Fruit fly (Drosophila melanogaster) whole organism, embryonic: ENCODE data around the gene CG13949.

Experiments used
- Aef1 ChIP-seq: fragments of 200-800 bp; sonication (Bioruptor generic); IDR thresholded peaks from 3 replicates; pipeline ENCODE4 v1.3.6; 2022; ENCODE audit warnings: missing biosample characterization, missing genetic modification characterization
- CG12659 ChIP-seq: fragments of 200-800 bp; sonication (Bioruptor generic); optimal IDR thresholded peaks from 3 replicates; lab custom pipeline; 2017; ENCODE audit warnings: mild to moderate bottlenecking, missing biosample characterization, missing genetic modification reagents, missing genetic modification characterization
- CG13624 ChIP-seq: fragments of 200-800 bp; sonication (Bioruptor generic); optimal IDR thresholded peaks from 2 replicates; lab custom pipeline; 2016; ENCODE audit warnings: missing biosample characterization, missing genetic modification characterization
- CG13775 ChIP-seq: fragments of 200-800 bp; sonication (Bioruptor generic); optimal IDR thresholded peaks from 3 replicates; lab custom pipeline; 2017; ENCODE audit warnings: missing biosample characterization, mild to moderate bottlenecking, missing genetic modification characterization
- CG14441 ChIP-seq: fragments of 200-800 bp; sonication (Bioruptor generic); IDR thresholded peaks from 2 replicates; pipeline ENCODE4 v1.3.6; 2022; ENCODE audit warnings: missing biosample characterization, missing genetic modification characterization
- CG14710 ChIP-seq: fragments of 200-800 bp; sonication (Bioruptor generic); optimal IDR thresholded peaks from 3 replicates; lab custom pipeline; 2019; ENCODE audit warnings: missing biosample characterization, mild to moderate bottlenecking, missing genetic modification characterization, moderate library complexity
- CG15073 ChIP-seq: fragments of 200-800 bp; sonication (Bioruptor generic); optimal IDR thresholded peaks from 2 replicates; lab custom pipeline; 2016; ENCODE audit warnings: missing biosample characterization, missing genetic modification characterization
- CG16815 ChIP-seq: fragments of 200-800 bp; sonication (Bioruptor generic); optimal IDR thresholded peaks from 3 replicates; lab custom pipeline; 2017; ENCODE audit warnings: missing biosample characterization, mild to moderate bottlenecking, missing genetic modification characterization
- CG2116 ChIP-seq: fragments of 200-800 bp; sonication (Bioruptor generic); optimal IDR thresholded peaks from 3 replicates; lab custom pipeline; 2018; ENCODE audit warnings: missing biosample characterization, mild to moderate bottlenecking, missing genetic modification characterization
- CG3163 ChIP-seq: fragments of 200-800 bp; sonication (Bioruptor generic); optimal IDR thresholded peaks from 3 replicates; lab custom pipeline; 2016; ENCODE audit warnings: missing biosample characterization, missing genetic modification characterization
- CG32532 ChIP-seq: fragments of 200-800 bp; sonication (Bioruptor generic); IDR thresholded peaks from 2 replicates; pipeline ENCODE4 v1.3.6; 2022; ENCODE audit warnings: missing biosample characterization, missing genetic modification characterization
- CG32772 ChIP-seq: fragments of 200-800 bp; sonication (Bioruptor generic); IDR thresholded peaks from 2 replicates; pipeline ENCODE4 v1.3.6; 2022; ENCODE audit warnings: missing biosample characterization, missing genetic modification characterization
- CG34224 ChIP-seq: fragments of 200-800 bp; sonication (Bioruptor generic); IDR thresholded peaks from 3 replicates; pipeline ENCODE4 v1.3.6; 2022; ENCODE audit warnings: missing biosample characterization, missing genetic modification characterization; ENCODE audit not compliant: partially characterized antibody
- CG42726 ChIP-seq: fragments of 200-800 bp; sonication (Bioruptor generic); IDR thresholded peaks from 2 replicates; pipeline ENCODE4 v1.3.6; 2022; ENCODE audit warnings: missing biosample characterization, missing genetic modification characterization; ENCODE audit not compliant: partially characterized antibody
- CG5180 ChIP-seq: fragments of 200-800 bp; sonication (Bioruptor generic); optimal IDR thresholded peaks from 3 replicates; lab custom pipeline; 2017; ENCODE audit warnings: missing biosample characterization, missing genetic modification characterization, mild to moderate bottlenecking, moderate library complexity, missing genetic modification reagents
- CG7271 ChIP-seq: fragments of 200-800 bp; sonication (Bioruptor generic); optimal IDR thresholded peaks from 2 replicates; lab custom pipeline; 2018; ENCODE audit warnings: missing biosample characterization, mild to moderate bottlenecking, missing genetic modification characterization, moderate library complexity
- CG7372 ChIP-seq: fragments of 200-800 bp; sonication (Bioruptor generic); IDR thresholded peaks from 2 replicates; pipeline ENCODE4 v1.3.6; 2022; ENCODE audit warnings: missing biosample characterization, missing genetic modification characterization
- CG7745 ChIP-seq: fragments of 200-800 bp; sonication (Bioruptor generic); optimal IDR thresholded peaks from 2 replicates; lab custom pipeline; 2018; ENCODE audit warnings: missing biosample characterization, mild to moderate bottlenecking, missing genetic modification characterization, moderate library complexity
- CG9797 ChIP-seq: fragments of 200-800 bp; sonication (Bioruptor generic); optimal IDR thresholded peaks from 3 replicates; lab custom pipeline; 2018; ENCODE audit warnings: missing biosample characterization, mild to moderate bottlenecking, missing genetic modification characterization
- Dref ChIP-seq: fragments of 200-800 bp; sonication (Bioruptor generic); IDR thresholded peaks from 2 replicates; pipeline ENCODE4 v1.3.6; 2022; ENCODE audit warnings: missing biosample characterization, missing genetic modification characterization
- Ets97D ChIP-seq: fragments of 200-800 bp; sonication (Bioruptor generic); optimal IDR thresholded peaks from 3 replicates; lab custom pipeline; 2016; ENCODE audit warnings: missing biosample characterization, missing genetic modification characterization
- Hand ChIP-seq: fragments of 200-800 bp; sonication (Bioruptor generic); optimal IDR thresholded peaks from 2 replicates; lab custom pipeline; 2017; ENCODE audit warnings: mild to moderate bottlenecking, missing biosample characterization, missing genetic modification reagents, missing genetic modification characterization
- Hr78 ChIP-seq, 2 experiments: fragments of 200-800 bp in 1 of 2; fragments of >200 bp in 1 of 2; sonication (Bioruptor generic) in 1 of 2; optimal IDR thresholded peaks; 2 replicates each; lab custom pipeline; 2017 to 2019; ENCODE audit warnings: missing biosample characterization in 2 of 2, missing genetic modification characterization in 2 of 2, mild to moderate bottlenecking in 1 of 2, moderate library complexity in 1 of 2
- Lim3 ChIP-seq: fragments of 200-800 bp; sonication (Bioruptor generic); IDR thresholded peaks from 2 replicates; pipeline ENCODE4 v1.3.6; 2022; ENCODE audit warnings: missing biosample characterization, missing genetic modification characterization
- Neu2 ChIP-seq: fragments of 200-800 bp; sonication (Bioruptor generic); optimal IDR thresholded peaks from 3 replicates; lab custom pipeline; 2016; ENCODE audit warnings: missing biosample characterization, missing genetic modification characterization, borderline replicate concordance
- Pdp1 ChIP-seq, 2 experiments: fragments of 200-800 bp; sonication (Bioruptor generic); optimal IDR thresholded peaks; 3 replicates each; lab custom pipeline; 2016; ENCODE audit warnings: missing biosample characterization in 2 of 2, missing genetic modification characterization in 2 of 2, mild to moderate bottlenecking in 1 of 2, moderate library complexity in 1 of 2
- al ChIP-seq: fragments of 200-800 bp; sonication (Bioruptor generic); IDR thresholded peaks from 2 replicates; pipeline ENCODE4 v1.3.6; 2022; ENCODE audit warnings: missing biosample characterization, missing genetic modification characterization
- ash1 ChIP-seq: fragments of 200-800 bp; sonication (Bioruptor generic); optimal IDR thresholded peaks from 2 replicates; lab custom pipeline; 2018; ENCODE audit warnings: missing biosample characterization, mild to moderate bottlenecking, missing genetic modification characterization
- ato ChIP-seq: fragments of 200-800 bp; sonication (Bioruptor generic); IDR thresholded peaks from 2 replicates; pipeline ENCODE4 v1.3.6; 2022; ENCODE audit warnings: missing biosample characterization, missing genetic modification characterization; ENCODE audit not compliant: partially characterized antibody
- bcd ChIP-seq: fragments of 200-800 bp; sonication (Bioruptor generic); optimal IDR thresholded peaks from 2 replicates; lab custom pipeline; 2017; ENCODE audit warnings: missing biosample characterization, mild to moderate bottlenecking, missing genetic modification characterization
- ci ChIP-seq: fragments of 200-800 bp; sonication (Bioruptor generic); IDR thresholded peaks from 3 replicates; pipeline ENCODE4 v1.3.6; 2022; ENCODE audit warnings: missing biosample characterization, missing genetic modification characterization
- crp ChIP-seq, 2 experiments: fragments of 200-800 bp; sonication (Bioruptor generic); optimal IDR thresholded peaks; 2 replicates in 1 of 2; 3 replicates in 1 of 2; lab custom pipeline; 2017; ENCODE audit warnings: missing biosample characterization in 2 of 2, missing genetic modification characterization in 2 of 2, mild to moderate bottlenecking in 1 of 2, moderate library complexity in 1 of 2
- dati ChIP-seq: fragments of 200-800 bp; sonication (Bioruptor generic); IDR thresholded peaks from 2 replicates; pipeline ENCODE4 v1.3.6; 2022; ENCODE audit warnings: missing biosample characterization, missing genetic modification characterization
- gcm2 ChIP-seq: fragments of 200-800 bp; sonication (Bioruptor generic); optimal IDR thresholded peaks from 2 replicates; lab custom pipeline; 2016; ENCODE audit warnings: missing biosample characterization, missing genetic modification characterization
- kni ChIP-seq: fragments of 200-800 bp; sonication (Bioruptor generic); optimal IDR thresholded peaks from 3 replicates; lab custom pipeline; 2017; ENCODE audit warnings: mild to moderate bottlenecking, missing biosample characterization, missing genetic modification reagents, missing genetic modification characterization
- onecut ChIP-seq: fragments of 200-800 bp; sonication (Bioruptor generic); IDR thresholded peaks from 2 replicates; pipeline ENCODE4 v1.3.6; 2022; ENCODE audit warnings: missing biosample characterization, missing genetic modification characterization
- pb ChIP-seq: fragments of 200-800 bp; sonication (Bioruptor generic); optimal IDR thresholded peaks from 3 replicates; lab custom pipeline; 2016; ENCODE audit warnings: missing biosample characterization, missing genetic modification characterization
- ro ChIP-seq: fragments of 200-800 bp; sonication (Bioruptor generic); IDR thresholded peaks from 2 replicates; pipeline ENCODE4 v1.3.6; 2022; ENCODE audit warnings: missing biosample characterization, missing genetic modification characterization
- scrt ChIP-seq: fragments of 200-800 bp; sonication (Bioruptor generic); optimal IDR thresholded peaks from 2 replicates; lab custom pipeline; 2018; ENCODE audit warnings: missing biosample characterization, mild to moderate bottlenecking, missing genetic modification characterization, moderate library complexity
- so ChIP-seq: fragments of 200-800 bp; sonication (Bioruptor generic); IDR thresholded peaks from 3 replicates; pipeline ENCODE4 v1.3.6; 2022; ENCODE audit warnings: missing biosample characterization, missing genetic modification characterization
- tap ChIP-seq: fragments of 200-800 bp; optimal IDR thresholded peaks from 3 replicates; lab custom pipeline; 2019; ENCODE audit warnings: missing biosample characterization, mild to moderate bottlenecking, missing genetic modification characterization, moderate library complexity
- tx ChIP-seq: fragments of 200-800 bp; sonication (Bioruptor generic); optimal IDR thresholded peaks from 2 replicates; lab custom pipeline; 2016; ENCODE audit warnings: missing biosample characterization, missing genetic modification characterization
- unpg ChIP-seq: fragments of 200-800 bp; sonication (Bioruptor generic); optimal IDR thresholded peaks from 3 replicates; lab custom pipeline; 2018; ENCODE audit warnings: missing biosample characterization, mild to moderate bottlenecking, missing genetic modification characterization, moderate library complexity
- vnd ChIP-seq: fragments of 200-800 bp; sonication (Bioruptor generic); IDR thresholded peaks from 3 replicates; pipeline ENCODE4 v1.3.6; 2022; ENCODE audit warnings: missing biosample characterization, missing genetic modification characterization; ENCODE audit not compliant: partially characterized antibody
- z ChIP-seq: fragments of 200-800 bp; sonication (Bioruptor generic); IDR thresholded peaks from 3 replicates; pipeline ENCODE4 v1.3.6; 2022; ENCODE audit warnings: missing biosample characterization, missing genetic modification characterization
- zf30C ChIP-seq: fragments of 200-800 bp; sonication (Bioruptor generic); optimal IDR thresholded peaks from 3 replicates; lab custom pipeline; 2018; ENCODE audit warnings: missing biosample characterization, mild to moderate bottlenecking, missing genetic modification characterization

Gene CG13949

dm6 chr2L:821986-822711 is 33.0 kb upstream of the CG13949 start:
- TF ChIP-seq CG13775 (no peak), CG12659 (no peak), Hr78 (GFP tag; optimal IDR thresholded peaks at IDR 0.05; lab: Kevin White, UChicago) (peak in 1 of 2 experiments; percentile 62), CG14710 (tag; lab: Kevin White, UChicago) (no peak), CG42726 (GFP tag; lab: Robert Waterston, UW) (0 out of 2 replicates have a peak, but pooled peaks have one; percentile 48), Pdp1 (GFP tag; optimal IDR thresholded peaks at IDR 0.05; lab: Kevin White, UChicago) (no peak)

dm6 chr2L:825768-826263 is 29.3 kb upstream of the CG13949 start, which contains the start of the genes CG3862 and dock:
TSS of gene CG3862 (minus strand) at chr2L:825861.
TSS of gene dock (plus strand) at chr2L:825969.
- TF ChIP-seq scrt (GFP tag; lab: Kevin White, UChicago) (peak; percentile 20), CG3163 (GFP tag; lab: Kevin White, UChicago) (peak; percentile 66), Ets97D (GFP tag; lab: Kevin White, UChicago) (peak; percentile 85), CG34224 (GFP tag; lab: Robert Waterston, UW) (peak; percentile 96), CG7372 (GFP tag; lab: Robert Waterston, UW) (no peak), ro (no peak), kni (peak; percentile 17), CG9797 (GFP tag; lab: Kevin White, UChicago) (peak; percentile 58), z (no peak), CG7745 (peak; percentile 56), CG14441 (GFP tag; lab: Robert Waterston, UW) (no peak), bcd (GFP tag; lab: Kevin White, UChicago) (peak; percentile 49), Neu2 (GFP tag; lab: Kevin White, UChicago) (no peak), Dref (GFP tag; lab: Robert Waterston, UW) (peak; percentile 100), unpg (GFP tag; lab: Kevin White, UChicago) (peak; percentile 33), CG32532 (GFP tag; lab: Robert Waterston, UW) (peak; percentile 58), vnd (GFP tag; lab: Robert Waterston, UW) (peak; percentile 95), al (GFP tag; lab: Robert Waterston, UW) (0 out of 2 replicates have a peak, but pooled peaks have one; percentile 33), tap (tag; lab: Kevin White, UChicago) (no peak), CG16815 (GFP tag; lab: Kevin White, UChicago) (no peak), CG2116 (GFP tag; lab: Kevin White, UChicago) (peak; percentile 88), Hand (GFP tag; lab: Kevin White, UChicago) (no peak), onecut (GFP tag; lab: Robert Waterston, UW) (peak; percentile 44), pb (peak; percentile 48), crp (GFP tag; optimal IDR thresholded peaks at IDR 0.05; lab: Kevin White, UChicago) (peak in 1 of 2 experiments; percentile 60), CG13624 (GFP tag; lab: Kevin White, UChicago) (peak; percentile 76), CG7271 (tag; lab: Kevin White, UChicago) (no peak), Lim3 (GFP tag; lab: Robert Waterston, UW) (no peak), zf30C (GFP tag; lab: Kevin White, UChicago) (no peak), tx (GFP tag; lab: Kevin White, UChicago) (peak; percentile 46), ash1 (peak; percentile 13), so (GFP tag; lab: Robert Waterston, UW) (peak; percentile 13; the same call in 1 of the 3 replicates), ato (GFP tag; lab: Robert Waterston, UW) (peak; percentile 97), ci (GFP tag; lab: Robert Waterston, UW) (peak; percentile 77; the same call in 2 of the 3 replicates), CG15073 (GFP tag; lab: Kevin White, UChicago) (no peak), Aef1 (GFP tag; lab: Robert Waterston, UW) (peak; percentile 33; the same call in 2 of the 3 replicates), gcm2 (GFP tag; lab: Kevin White, UChicago) (no peak), dati (no peak), CG32772 (no peak), CG5180 (GFP tag; lab: Kevin White, UChicago) (no peak)
